Fruit fly (Drosophila melanogaster): Measurements from ENCODE around the gene CG5708.

The CG5708 gene

DNA sequence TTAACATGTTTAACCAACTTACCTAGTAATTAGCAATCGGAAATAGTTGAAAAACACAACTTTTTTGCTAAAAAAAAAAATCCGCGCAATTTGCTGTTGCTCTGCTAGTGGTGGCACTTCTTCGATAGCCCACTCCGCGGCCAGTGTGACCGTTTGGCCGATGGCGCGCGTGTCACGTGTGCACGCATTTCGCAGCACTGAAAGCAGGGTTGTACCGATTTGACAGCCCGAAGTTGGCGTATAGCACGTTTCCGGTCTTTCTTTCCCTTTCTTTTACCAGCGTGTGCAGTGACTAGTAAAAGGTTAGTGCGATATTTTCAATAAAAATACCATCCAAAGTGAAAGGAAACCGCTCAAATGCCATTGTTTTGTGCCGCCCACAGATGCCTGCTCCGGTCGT lies 25.8 kb downstream of the CG5708 start, which contains the start of the genes Ripalpha and RpL7 (continued):
- TF ChIP-seq crp (GFP tag; optimal IDR thresholded peaks at IDR 0.05) (peak in 1 of 2 experiments; percentile 77), gcm (GFP tag; optimal IDR thresholded peaks at IDR 0.05) (peak; percentile 92), CG17912 (GFP tag; optimal IDR thresholded peaks at IDR 0.05) (peak; percentile 99), CG17186 (GFP tag; optimal IDR thresholded peaks at IDR 0.05) (peak; percentile 99), CG11696 (GFP tag; IDR thresholded peaks at IDR 0.05) (peak; percentile 83), ham (GFP tag; IDR thresholded peaks at IDR 0.05) (peak; percentile 96), Side (GFP tag; optimal IDR thresholded peaks at IDR 0.05) (peak; percentile 98), CG10979 (tag; optimal IDR thresholded peaks at IDR 0.05) (peak; percentile 86), sens (GFP tag) (peak; percentile 100), knrl (GFP tag; IDR thresholded peaks at IDR 0.05; ENCODE audit: partially characterized antibody) (peak; percentile 94), HLH54F (GFP tag; optimal IDR thresholded peaks at IDR 0.05) (peak; percentile 98), CG3281 (GFP tag; optimal IDR thresholded peaks at IDR 0.05) (peak; percentile 98), CG8359 (GFP tag; optimal IDR thresholded peaks at IDR 0.05; ENCODE audit: borderline replicate concordance) (peak; percentile 89), CG9727 (GFP tag; optimal IDR thresholded peaks at IDR 0.05) (peak; percentile 99), nerfin-1 (tag; optimal IDR thresholded peaks at IDR 0.05) (peak; percentile 91), Dp (GFP tag; optimal IDR thresholded peaks at IDR 0.05) (peak; percentile 78), Dip3 (GFP tag; optimal IDR thresholded peaks at IDR 0.05) (peak; percentile 97), TFAM (GFP tag; optimal IDR thresholded peaks at IDR 0.05) (peak; percentile 92), Med (GFP tag) (peak; percentile 100), abd-A (tag; optimal IDR thresholded peaks at IDR 0.05) (no peak), ind (GFP tag; optimal IDR thresholded peaks at IDR 0.05) (peak; percentile 94), Antp (GFP tag; optimal IDR thresholded peaks at IDR 0.05) (peak; percentile 92), chinmo (GFP tag; IDR thresholded peaks at IDR 0.05; ENCODE audit: partially characterized antibody) (peak; percentile 91), Taf1 (GFP tag; IDR thresholded peaks at IDR 0.05) (peak; percentile 80; the same call in 1 of the 2 replicates), Lpt (GFP tag; optimal IDR thresholded peaks at IDR 0.05) (no peak), CG7357 (GFP tag; IDR thresholded peaks at IDR 0.05) (peak; percentile 80), repo (GFP tag; optimal IDR thresholded peaks at IDR 0.05) (peak; percentile 94), CTCF (GFP tag; optimal IDR thresholded peaks at IDR 0.05) (peak; percentile 77), Sin3A (optimal IDR thresholded peaks at IDR 0.05) (peak; percentile 69), MBD-R2 (GFP tag; IDR thresholded peaks at IDR 0.05) (peak; percentile 99), nau (GFP tag; optimal IDR thresholded peaks at IDR 0.05) (peak; percentile 99), org-1 (GFP tag; optimal IDR thresholded peaks at IDR 0.05) (peak; percentile 97), CG32772 (GFP tag; IDR thresholded peaks at IDR 0.05) (no peak; the same call in none of the 2 replicates), pb (GFP tag; optimal IDR thresholded peaks at IDR 0.05) (peak; percentile 97), CG2116 (GFP tag; optimal IDR thresholded peaks at IDR 0.05) (peak; percentile 100), trem (tag; optimal IDR thresholded peaks at IDR 0.05) (peak; percentile 91), slou (GFP tag; optimal IDR thresholded peaks at IDR 0.05) (peak; percentile 96), CG12219 (GFP tag; optimal IDR thresholded peaks at IDR 0.05) (peak; percentile 95), CG33557 (GFP tag; optimal IDR thresholded peaks at IDR 0.05) (peak; percentile 94), gem (tag; optimal IDR thresholded peaks at IDR 0.05) (peak; percentile 85), CG10462 (GFP tag; optimal IDR thresholded peaks at IDR 0.05) (peak; percentile 94), lab (GFP tag; optimal IDR thresholded peaks at IDR 0.05) (peak; percentile 100), CG16863 (GFP tag; optimal IDR thresholded peaks at IDR 0.05) (peak; percentile 96), BtbVII (GFP tag; optimal IDR thresholded peaks at IDR 0.05) (peak; percentile 98), Lim3 (GFP tag; IDR thresholded peaks at IDR 0.05) (no peak; the same call in 1 of the 2 replicates), GATAe (GFP tag; conservative IDR thresholded peaks at IDR 0.05) (peak; percentile 81), CG18764 (GFP tag; optimal IDR thresholded peaks at IDR 0.05) (peak; percentile 98), crol (GFP tag; IDR thresholded peaks at IDR 0.05) (no peak; the same call in 1 of the 2 replicates), chn (GFP tag; optimal IDR thresholded peaks at IDR 0.05) (peak; percentile 97), bigmax (GFP tag; optimal IDR thresholded peaks at IDR 0.05) (peak; percentile 92), CHES-1-like (GFP tag; optimal IDR thresholded peaks at IDR 0.05) (peak; percentile 99), ase (GFP tag; IDR thresholded peaks at IDR 0.05) (peak; percentile 94)

All from whole organism, embryonic.